Fruit fly (Drosophila melanogaster) whole organism, embryonic: Measurements from ENCODE around the gene lin-28.

Source experiments
- Abd-B ChIP-seq: fragments of 200-800 bp; sonication (Bioruptor generic); optimal IDR thresholded peaks from 2 replicates; lab custom pipeline; 2018; ENCODE audit warnings: missing biosample characterization, mild to moderate bottlenecking, missing genetic modification characterization, moderate library complexity
- Awh ChIP-seq: fragments of 200-800 bp; sonication (Bioruptor generic); IDR thresholded peaks from 2 replicates; pipeline ENCODE4, ENCODE4 v1.3.6; 2022; ENCODE audit warnings: missing biosample characterization, missing genetic modification characterization
- CG9932 ChIP-seq: fragments of 200-800 bp; sonication (Bioruptor generic); IDR thresholded peaks from 2 replicates; pipeline ENCODE4 v1.3.6; 2022; ENCODE audit warnings: missing biosample characterization, missing genetic modification characterization
- Dfd ChIP-seq, 2 experiments: fragments of >200 bp; optimal IDR thresholded peaks; 2 replicates each; lab custom pipeline; 2017; ENCODE audit warnings: missing biosample characterization in 2 of 2, missing genetic modification characterization in 2 of 2
- Fer2 ChIP-seq: fragments of 200-800 bp; sonication (Bioruptor generic); optimal IDR thresholded peaks from 2 replicates; lab custom pipeline; 2018; ENCODE audit warnings: missing biosample characterization, mild to moderate bottlenecking, missing genetic modification characterization, moderate library complexity
- Kr ChIP-seq: fragments of 200-800 bp; sonication (Bioruptor generic); optimal IDR thresholded peaks from 2 replicates; lab custom pipeline; 2017; ENCODE audit warnings: missing biosample characterization, mild to moderate bottlenecking, missing genetic modification characterization
- Ptx1 ChIP-seq: fragments of 200-800 bp; sonication (Bioruptor generic); IDR thresholded peaks from 2 replicates; pipeline ENCODE4 v1.3.6; 2022; ENCODE audit warnings: missing biosample characterization, missing genetic modification characterization
- chif ChIP-seq, 2 experiments: fragments of 200-800 bp; sonication (Bioruptor generic); optimal IDR thresholded peaks; 3 replicates each; lab custom pipeline; 2016; ENCODE audit warnings: missing biosample characterization in 2 of 2, missing genetic modification characterization in 2 of 2
- klu ChIP-seq: fragments of 200-800 bp; sonication (Bioruptor generic); IDR thresholded peaks from 2 replicates; pipeline ENCODE4 v1.3.6; 2022; ENCODE audit warnings: missing biosample characterization, missing genetic modification characterization
- lbe ChIP-seq: fragments of 200-800 bp; sonication (Bioruptor generic); optimal IDR thresholded peaks from 2 replicates; lab custom pipeline; 2016; ENCODE audit warnings: missing biosample characterization, mild to moderate bottlenecking, missing genetic modification characterization
- pita ChIP-seq: fragments of 200-800 bp; sonication (Bioruptor generic); optimal IDR thresholded peaks from 2 replicates; lab custom pipeline; 2017; ENCODE audit warnings: missing biosample characterization, mild to moderate bottlenecking, missing genetic modification characterization
- psq ChIP-seq: fragments of 200-800 bp; sonication (Bioruptor generic); optimal IDR thresholded peaks from 2 replicates; lab custom pipeline; 2017; ENCODE audit warnings: missing biosample characterization, missing genetic modification characterization

DNA sequence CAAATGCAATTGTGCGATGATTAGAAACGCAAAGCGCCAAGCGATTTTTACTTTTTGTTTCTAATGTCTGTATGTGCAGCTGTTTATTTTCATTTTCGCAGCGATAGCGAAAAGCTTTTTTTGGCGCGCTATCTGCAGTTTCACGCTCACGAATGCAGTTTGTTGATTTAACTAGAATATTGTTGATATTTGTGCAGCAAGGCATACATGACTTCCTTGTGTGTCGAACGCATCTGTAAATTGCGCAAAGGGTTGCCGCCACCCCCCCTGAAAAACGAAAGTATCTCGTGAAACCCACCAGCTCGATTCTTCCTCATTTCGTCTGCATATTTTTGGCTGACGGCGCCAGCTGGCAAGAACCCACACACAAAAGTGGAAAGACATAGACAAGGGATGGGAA lies 12.9 kb upstream of the lin-28 start:
- TF ChIP-seq pita (GFP tag; lab: Kevin White, UChicago) (no peak), CG9932 (GFP tag; lab: Robert Waterston, UW) (no peak), Abd-B (GFP tag; lab: Kevin White, UChicago) (no peak), klu (GFP tag; lab: Robert Waterston, UW) (no peak), lbe (GFP tag; lab: Kevin White, UChicago) (no peak), Dfd (GFP tag; optimal IDR thresholded peaks at IDR 0.05; lab: Kevin White, UChicago) (no peak), Awh (GFP tag; lab: Robert Waterston, UW) (no peak), psq (no peak), Fer2 (no peak), Ptx1 (GFP tag; lab: Robert Waterston, UW) (no peak), Kr (no peak), chif (GFP tag; optimal IDR thresholded peaks at IDR 0.05; lab: Kevin White, UChicago) (no peak)
